Fruit fly (Drosophila melanogaster) whole organism, embryonic: ENCODE data around the gene Cdc16.

Experiments used
- Ada2b ChIP-seq: fragments of 200-800 bp; sonication (Bioruptor generic); IDR thresholded peaks from 2 replicates; pipeline ENCODE4 v1.3.6; 2022; ENCODE audit warnings: missing biosample characterization, missing genetic modification characterization
- BEAF-32 ChIP-seq: fragments of 200-800 bp; sonication (Bioruptor generic); optimal IDR thresholded peaks from 3 replicates; lab custom pipeline; 2017; ENCODE audit warnings: missing biosample characterization, missing genetic modification characterization, mild to moderate bottlenecking, moderate library complexity, missing genetic modification reagents
- Blimp-1 ChIP-seq: fragments of 200-800 bp; sonication (Bioruptor generic); optimal IDR thresholded peaks from 3 replicates; lab custom pipeline; 2018; ENCODE audit warnings: missing biosample characterization, missing genetic modification characterization, mild to moderate bottlenecking, moderate library complexity, missing genetic modification reagents
- Bteb2 ChIP-seq: fragments of 200-800 bp; sonication (Bioruptor generic); optimal IDR thresholded peaks from 2 replicates; lab custom pipeline; 2016; ENCODE audit warnings: missing biosample characterization, missing genetic modification characterization
- CG10321 ChIP-seq: fragments of 200-800 bp; sonication (Bioruptor generic); IDR thresholded peaks from 2 replicates; pipeline ENCODE4 v1.3.6; 2022; ENCODE audit warnings: missing biosample characterization, missing genetic modification characterization
- CG11560 ChIP-seq: fragments of 200-800 bp; sonication (Bioruptor generic); IDR thresholded peaks from 3 replicates; pipeline ENCODE4 v1.3.6; 2022; ENCODE audit warnings: missing biosample characterization, missing genetic modification characterization
- CG11696 ChIP-seq: fragments of 200-800 bp; sonication (Bioruptor generic); IDR thresholded peaks from 2 replicates; pipeline ENCODE4 v1.3.6; 2022; ENCODE audit warnings: missing biosample characterization, missing genetic modification characterization
- CG14014 ChIP-seq: fragments of 200-800 bp; sonication (Bioruptor generic); IDR thresholded peaks from 2 replicates; pipeline ENCODE4 v1.3.6; 2022; ENCODE audit warnings: missing biosample characterization, missing genetic modification characterization
- CG14050 ChIP-seq: fragments of 200-800 bp; sonication (Bioruptor generic); IDR thresholded peaks from 3 replicates; pipeline ENCODE4 v1.3.6; 2022; ENCODE audit warnings: missing biosample characterization, missing genetic modification characterization
- CG15269 ChIP-seq: fragments of 200-800 bp; sonication (Bioruptor generic); optimal IDR thresholded peaks from 2 replicates; lab custom pipeline; 2018; ENCODE audit warnings: missing biosample characterization, mild to moderate bottlenecking, missing genetic modification characterization, moderate library complexity
- CG15696 ChIP-seq: fragments of 200-800 bp; sonication (Bioruptor generic); optimal IDR thresholded peaks from 2 replicates; lab custom pipeline; 2019; ENCODE audit warnings: missing biosample characterization, mild to moderate bottlenecking, missing genetic modification characterization, moderate library complexity
- CG17568 ChIP-seq: fragments of 200-800 bp; sonication (Bioruptor generic); optimal IDR thresholded peaks from 2 replicates; lab custom pipeline; 2018; ENCODE audit warnings: missing biosample characterization, mild to moderate bottlenecking, missing genetic modification characterization, moderate library complexity
- CG18476 ChIP-seq: fragments of 200-800 bp; sonication (Bioruptor generic); optimal IDR thresholded peaks from 2 replicates; lab custom pipeline; 2016; ENCODE audit warnings: missing biosample characterization, mild to moderate bottlenecking, missing genetic modification characterization
- CG2889 ChIP-seq: fragments of 200-800 bp; sonication (Bioruptor generic); IDR thresholded peaks from 3 replicates; pipeline ENCODE4 v1.3.6; 2022; ENCODE audit warnings: missing biosample characterization, missing genetic modification characterization
- CG30403 ChIP-seq: fragments of 200-800 bp; sonication (Bioruptor generic); optimal IDR thresholded peaks from 3 replicates; lab custom pipeline; 2016; ENCODE audit warnings: missing biosample characterization, missing genetic modification characterization
- CG34376 ChIP-seq: fragments of 200-800 bp; sonication (Bioruptor generic); optimal IDR thresholded peaks from 2 replicates; lab custom pipeline; 2018; ENCODE audit warnings: missing biosample characterization, mild to moderate bottlenecking, missing genetic modification characterization
- CG43689 ChIP-seq: fragments of 200-800 bp; sonication (Bioruptor generic); IDR thresholded peaks from 2 replicates; pipeline ENCODE4 v1.3.6; 2022; ENCODE audit warnings: missing biosample characterization, missing genetic modification characterization
- CG4730 ChIP-seq: fragments of 200-800 bp; sonication (Bioruptor generic); IDR thresholded peaks from 2 replicates; pipeline ENCODE4 v1.3.6; 2022; ENCODE audit warnings: missing biosample characterization, missing genetic modification characterization
- Camta ChIP-seq: fragments of 200-800 bp; sonication (Bioruptor generic); optimal IDR thresholded peaks from 2 replicates; lab custom pipeline; 2016; ENCODE audit warnings: missing biosample characterization, missing genetic modification characterization
- CoRest ChIP-seq: fragments of 200-800 bp; sonication (Bioruptor generic); optimal IDR thresholded peaks from 3 replicates; lab custom pipeline; 2018; ENCODE audit warnings: missing biosample characterization, mild to moderate bottlenecking, missing genetic modification characterization, moderate library complexity
- D19A ChIP-seq: fragments of 200-800 bp; optimal IDR thresholded peaks from 3 replicates; lab custom pipeline; 2019; ENCODE audit warnings: missing biosample characterization, mild to moderate bottlenecking, missing genetic modification characterization, moderate library complexity
- E2f1 ChIP-seq: fragments of 200-800 bp; sonication (Bioruptor generic); IDR thresholded peaks from 2 replicates; pipeline ENCODE4 v1.3.6; 2022; ENCODE audit warnings: missing biosample characterization, missing genetic modification characterization
- Fer2 ChIP-seq: fragments of 200-800 bp; sonication (Bioruptor generic); optimal IDR thresholded peaks from 2 replicates; lab custom pipeline; 2018; ENCODE audit warnings: missing biosample characterization, mild to moderate bottlenecking, missing genetic modification characterization, moderate library complexity
- HmgZ ChIP-seq: fragments of 200-800 bp; sonication (Bioruptor generic); optimal IDR thresholded peaks from 2 replicates; lab custom pipeline; 2018; ENCODE audit warnings: missing biosample characterization, mild to moderate bottlenecking, missing genetic modification characterization
- Hr39 ChIP-seq: fragments of >200 bp; optimal IDR thresholded peaks from 2 replicates; lab custom pipeline; 2017
- MBD-R2 ChIP-seq: fragments of 200-800 bp; sonication (Bioruptor generic); IDR thresholded peaks from 2 replicates; pipeline ENCODE4 v1.3.6; 2022; ENCODE audit warnings: missing biosample characterization, missing genetic modification characterization
- NC2β ChIP-seq: fragments of 200-800 bp; sonication (Bioruptor generic); optimal IDR thresholded peaks from 2 replicates; lab custom pipeline; 2016; ENCODE audit warnings: missing biosample characterization, missing genetic modification characterization
- NFAT ChIP-seq: fragments of 200-800 bp; sonication (Bioruptor generic); IDR thresholded peaks from 2 replicates; pipeline ENCODE4 v1.3.6; 2022; ENCODE audit warnings: missing biosample characterization, missing genetic modification characterization
- PHDP ChIP-seq: fragments of 200-800 bp; sonication (Bioruptor generic); optimal IDR thresholded peaks from 3 replicates; lab custom pipeline; 2018; ENCODE audit warnings: missing biosample characterization, mild to moderate bottlenecking, missing genetic modification characterization, moderate library complexity
- Poxn ChIP-seq: fragments of 200-800 bp; sonication (Bioruptor generic); IDR thresholded peaks from 2 replicates; pipeline ENCODE4 v1.3.6; 2022; ENCODE audit warnings: missing biosample characterization, missing genetic modification characterization
- Rfx ChIP-seq: fragments of 200-800 bp; sonication (Bioruptor generic); IDR thresholded peaks from 2 replicates; pipeline ENCODE4 v1.3.6; 2022; ENCODE audit warnings: missing biosample characterization, missing genetic modification characterization
- Six4 ChIP-seq: fragments of 200-800 bp; sonication (Bioruptor generic); optimal IDR thresholded peaks from 2 replicates; lab custom pipeline; 2016; ENCODE audit warnings: missing biosample characterization, missing genetic modification characterization
- Xbp1 ChIP-seq: fragments of 200-800 bp; sonication (Bioruptor generic); optimal IDR thresholded peaks from 3 replicates; lab custom pipeline; 2016; ENCODE audit warnings: missing biosample characterization, mild to moderate bottlenecking, missing genetic modification characterization
- abd-A ChIP-seq: fragments of 200-800 bp; sonication (Bioruptor generic); optimal IDR thresholded peaks from 3 replicates; lab custom pipeline; 2019; ENCODE audit warnings: missing biosample characterization, mild to moderate bottlenecking, missing genetic modification characterization, moderate library complexity
- amos ChIP-seq: fragments of 200-800 bp; sonication (Bioruptor generic); IDR thresholded peaks from 2 replicates; pipeline ENCODE4 v1.3.6; 2022; ENCODE audit warnings: missing biosample characterization, missing genetic modification characterization; ENCODE audit not compliant: partially characterized antibody
- cas ChIP-seq: fragments of 200-800 bp; sonication (Bioruptor generic); IDR thresholded peaks from 2 replicates; pipeline ENCODE4 v1.3.6; 2022; ENCODE audit warnings: missing biosample characterization, missing genetic modification characterization
- cato ChIP-seq: fragments of 200-800 bp; sonication (Bioruptor generic); optimal IDR thresholded peaks from 2 replicates; lab custom pipeline; 2016; ENCODE audit warnings: missing biosample characterization, missing genetic modification characterization, borderline replicate concordance
- dati ChIP-seq: fragments of 200-800 bp; sonication (Bioruptor generic); IDR thresholded peaks from 2 replicates; pipeline ENCODE4 v1.3.6; 2022; ENCODE audit warnings: missing biosample characterization, missing genetic modification characterization
- dmrt99B ChIP-seq: fragments of 200-800 bp; sonication (Bioruptor generic); optimal IDR thresholded peaks from 2 replicates; lab custom pipeline; 2018; ENCODE audit warnings: missing biosample characterization, mild to moderate bottlenecking, missing genetic modification characterization, moderate library complexity
- dysf ChIP-seq: fragments of 200-800 bp; sonication (Bioruptor generic); IDR thresholded peaks from 3 replicates; pipeline ENCODE4 v1.3.6; 2022; ENCODE audit warnings: missing biosample characterization, missing genetic modification characterization
- lov ChIP-seq, 2 experiments: fragments of 200-800 bp in 1 of 2; fragments of >200 bp in 1 of 2; sonication (Bioruptor generic) in 1 of 2; IDR thresholded peaks in 1 of 2; optimal IDR thresholded peaks in 1 of 2; 2 replicates in 1 of 2; 3 replicates in 1 of 2; pipeline versions ENCODE4 v1.3.6 to Lab custom; 2017 to 2022; ENCODE audit warnings: missing biosample characterization in 1 of 2, missing genetic modification characterization in 1 of 2
- pan ChIP-seq, 4 experiments: fragments of >200 bp in 3 of 4; fragments of 200-800 bp in 1 of 4; sonication (Bioruptor generic) in 1 of 4; optimal IDR thresholded peaks in 3 of 4; IDR thresholded peaks in 1 of 4; 2 replicates each; pipeline versions ENCODE4 v1.3.6 to Lab custom; 2017 to 2022; ENCODE audit warnings: missing biosample characterization in 2 of 4, missing genetic modification characterization in 2 of 4, mixed read lengths in 1 of 4
- shn ChIP-seq: fragments of 200-800 bp; sonication (Bioruptor generic); optimal IDR thresholded peaks from 3 replicates; lab custom pipeline; 2016; ENCODE audit warnings: missing biosample characterization, missing genetic modification characterization
- sna ChIP-seq: fragments of 200-800 bp; sonication (Bioruptor generic); IDR thresholded peaks from 2 replicates; pipeline ENCODE4 v1.3.6; 2022; ENCODE audit warnings: missing biosample characterization, missing genetic modification characterization; ENCODE audit not compliant: partially characterized antibody
- tio ChIP-seq: fragments of 200-800 bp; sonication (Bioruptor generic); optimal IDR thresholded peaks from 2 replicates; lab custom pipeline; 2017; ENCODE audit warnings: missing biosample characterization, missing genetic modification characterization, inconsistent platforms
- tup ChIP-seq: fragments of 200-800 bp; sonication (Bioruptor generic); optimal IDR thresholded peaks from 2 replicates; lab custom pipeline; 2016; ENCODE audit warnings: missing biosample characterization, mild to moderate bottlenecking, missing genetic modification characterization, moderate library complexity
- unpg ChIP-seq: fragments of 200-800 bp; sonication (Bioruptor generic); optimal IDR thresholded peaks from 3 replicates; lab custom pipeline; 2018; ENCODE audit warnings: missing biosample characterization, mild to moderate bottlenecking, missing genetic modification characterization, moderate library complexity
- vnd ChIP-seq: fragments of 200-800 bp; sonication (Bioruptor generic); IDR thresholded peaks from 3 replicates; pipeline ENCODE4 v1.3.6; 2022; ENCODE audit warnings: missing biosample characterization, missing genetic modification characterization; ENCODE audit not compliant: partially characterized antibody
- vvl ChIP-seq: fragments of 200-800 bp; sonication (Bioruptor generic); IDR thresholded peaks from 2 replicates; pipeline ENCODE4 v1.3.6; 2022; ENCODE audit warnings: missing biosample characterization, missing genetic modification characterization
- wor ChIP-seq: fragments of 200-800 bp; sonication (Bioruptor generic); IDR thresholded peaks from 2 replicates; pipeline ENCODE4 v1.3.6; 2022; ENCODE audit warnings: missing biosample characterization, missing genetic modification characterization

Gene Cdc16

dm6 chr3R:23309690-23310089, 28.7 kb downstream of the Cdc16 start (continued):
- TF ChIP-seq CG34376 (no peak), vvl (GFP tag; lab: Robert Waterston, UW) (peak; percentile 93), CG30403 (GFP tag; lab: Kevin White, UChicago) (no peak), NFAT (GFP tag; lab: Robert Waterston, UW) (no peak), shn (no peak), dati (GFP tag; lab: Robert Waterston, UW) (no peak), CG11696 (GFP tag; lab: Robert Waterston, UW) (no peak), amos (GFP tag; lab: Robert Waterston, UW) (no peak), E2f1 (GFP tag; lab: Robert Waterston, UW) (no peak), tup (GFP tag; lab: Kevin White, UChicago) (no peak), abd-A (peak; percentile 48)

- TF ChIP-seq PHDP (no peak), cato (no peak), Hr39 (lab: Kevin White, UChicago) (no peak), CG14014 (GFP tag; lab: Robert Waterston, UW) (no peak), pan (optimal IDR thresholded peaks at IDR 0.05; lab: Kevin White, UChicago) (no peak), pan (GFP tag; optimal IDR thresholded peaks at IDR 0.05 in 1 of 2, IDR thresholded peaks at IDR 0.05 in 1 of 2) (no peak), tio (GFP tag; lab: Kevin White, UChicago) (no peak), wor (no peak), MBD-R2 (no peak), HmgZ (no peak), unpg (GFP tag; lab: Kevin White, UChicago) (peak; percentile 8), dysf (GFP tag; lab: Robert Waterston, UW) (0 out of 3 replicates have a peak, but pooled peaks have one; percentile 33), Blimp-1 (GFP tag; lab: Kevin White, UChicago) (no peak), CG43689 (no peak), Camta (no peak), Poxn (GFP tag; lab: Robert Waterston, UW) (no peak), NC2β (GFP tag; lab: Kevin White, UChicago) (no peak), CG14050 (GFP tag; lab: Robert Waterston, UW) (no peak), sna (no peak), CG18476 (no peak), Ada2b (no peak), CG17568 (GFP tag; lab: Kevin White, UChicago) (no peak), CG10321 (GFP tag; lab: Robert Waterston, UW) (no peak), Six4 (GFP tag; lab: Kevin White, UChicago) (no peak), CoRest (peak; percentile 19), Xbp1 (no peak), Fer2 (tag; lab: Kevin White, UChicago) (no peak), CG2889 (GFP tag; lab: Robert Waterston, UW) (no peak), CG11560 (no peak), dmrt99B (tag; lab: Kevin White, UChicago) (peak; percentile 14), CG15696 (no peak), vnd (no peak), Bteb2 (GFP tag; lab: Kevin White, UChicago) (no peak), lov (optimal IDR thresholded peaks at IDR 0.05; lab: Kevin White, UChicago) (no peak), lov (GFP tag; IDR thresholded peaks at IDR 0.05; lab: Robert Waterston, UW) (no peak), Rfx (GFP tag; lab: Robert Waterston, UW) (no peak), CG15269 (peak; percentile 1), BEAF-32 (GFP tag; lab: Kevin White, UChicago) (no peak), D19A (tag; lab: Kevin White, UChicago) (peak; percentile 71), cas (GFP tag; lab: Robert Waterston, UW) (no peak), CG4730 (no peak)
Measured at dm6 chr3R:23310151-23310550, 29.1 kb downstream of the Cdc16 start.
